Worm (Caenorhabditis elegans): ENCODE results near the gene Y54G2A.57.

DNA sequence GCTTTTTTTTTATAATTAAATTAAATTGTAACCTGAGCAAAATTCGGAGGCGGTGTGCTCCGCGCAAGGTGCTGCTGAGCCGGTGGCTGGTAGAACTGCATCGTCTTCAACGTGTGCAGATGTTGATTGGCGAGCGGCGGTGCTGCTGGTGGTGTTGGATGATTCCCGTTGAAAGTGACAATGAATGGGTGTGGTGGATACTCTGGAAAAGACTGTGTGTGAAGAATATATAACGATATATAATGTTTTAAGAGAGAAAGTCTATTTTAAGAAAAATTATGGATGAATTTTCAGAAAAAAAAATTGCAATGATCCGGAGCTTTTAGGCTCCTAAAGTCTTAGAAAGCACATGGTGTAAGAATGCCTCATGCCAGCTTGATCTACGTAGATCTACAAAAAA lies 25.6 kb downstream of the Y54G2A.57 start, which contains the start of gene Y54G2A.26:
- TF ChIP-seq ztf-23 (GFP tag; IDR thresholded peaks at IDR 0.05) (no peak), ztf-29 (GFP tag; IDR thresholded peaks at IDR 0.05) (no peak), flt-1 (GFP tag; IDR thresholded peaks at IDR 0.05) (no peak), ref-1 (GFP tag; conservative IDR thresholded peaks at IDR 0.05) (no peak), med-1 (GFP tag; optimal IDR thresholded peaks at IDR 0.05; ENCODE audit: insufficient read depth) (no peak), cog-1 (tag; optimal IDR thresholded peaks at IDR 0.05) (no peak)
